Worm (Caenorhabditis elegans): ENCODE data around the gene tin-10.

tin-10 gene

DNA sequence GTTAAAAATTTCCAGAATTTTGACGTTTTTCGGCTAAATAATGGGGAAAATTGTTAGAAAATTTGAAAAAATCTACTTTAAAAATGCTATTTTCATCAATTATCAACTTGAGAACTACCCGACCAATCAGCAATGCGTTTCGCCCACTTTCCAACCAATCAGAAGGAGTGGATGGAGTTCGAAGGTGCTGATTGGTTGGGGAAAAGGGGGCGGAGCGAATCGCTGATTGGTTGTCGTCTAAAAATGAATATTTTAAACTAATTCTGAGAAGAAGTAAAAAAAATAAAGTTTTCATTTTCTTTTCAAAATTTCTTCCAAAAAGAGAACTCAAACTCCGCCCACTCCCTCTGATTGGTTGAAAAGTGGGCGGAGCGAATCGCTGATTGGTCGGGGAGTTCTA, 12.4 kb downstream of the tin-10 start:
- TF ChIP-seq lin-11 (tag; optimal IDR thresholded peaks at IDR 0.05) (no peak), lsy-2 (tag; optimal IDR thresholded peaks at IDR 0.05) (no peak), aly-2 (tag; optimal IDR thresholded peaks at IDR 0.05) (no peak), mab-5 (tag; optimal IDR thresholded peaks at IDR 0.05) (no peak), ztf-4 (tag; optimal IDR thresholded peaks at IDR 0.05) (no peak), sma-3 (GFP tag; optimal IDR thresholded peaks at IDR 0.05) (no peak), nhr-12 (tag; optimal IDR thresholded peaks at IDR 0.05) (no peak), nhr-129 (tag; optimal IDR thresholded peaks at IDR 0.05) (no peak), zag-1 (tag; optimal IDR thresholded peaks at IDR 0.05) (no peak), lin-13 (GFP tag; optimal IDR thresholded peaks at IDR 0.05) (no peak), C34F6.9 (tag; optimal IDR thresholded peaks at IDR 0.05) (no peak), unc-55 (GFP tag; optimal IDR thresholded peaks at IDR 0.05) (no peak), nhr-77 (tag; optimal IDR thresholded peaks at IDR 0.05) (no peak), peb-1 (tag; optimal IDR thresholded peaks at IDR 0.05) (no peak), ama-1 (optimal IDR thresholded peaks at IDR 0.05) (no peak), gmeb-1 (tag; optimal IDR thresholded peaks at IDR 0.05) (no peak)

DNA sequence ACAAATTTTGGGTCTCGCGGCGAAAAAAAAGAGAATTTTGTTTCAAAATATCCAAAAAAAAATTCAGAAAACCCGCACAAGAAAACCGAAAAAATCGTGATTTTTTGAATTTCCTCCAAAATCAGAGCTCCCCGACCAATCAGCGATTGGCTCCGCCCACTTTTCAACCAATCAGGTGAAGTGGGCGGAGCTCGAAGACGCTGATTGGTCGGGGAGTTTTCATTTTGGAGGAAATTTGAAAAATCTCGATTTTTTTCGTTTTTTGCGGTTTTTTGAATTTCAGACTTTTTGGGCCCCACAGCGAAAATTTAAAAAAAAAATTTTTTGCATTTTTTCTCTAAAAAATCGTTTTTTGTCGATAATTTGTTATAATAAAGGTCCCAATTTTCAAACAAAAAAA, 13.1 kb downstream of the tin-10 start:
- TF ChIP-seq nhr-25 (tag; optimal IDR thresholded peaks at IDR 0.05) (no peak), mdl-1 (tag; optimal IDR thresholded peaks at IDR 0.05) (no peak), ztf-4 (tag; optimal IDR thresholded peaks at IDR 0.05) (no peak), blmp-1 (tag; optimal IDR thresholded peaks at IDR 0.05; ENCODE audit: insufficient read depth) (no peak), lin-39 (tag; optimal IDR thresholded peaks at IDR 0.05) (no peak), snpc-4 (tag; optimal IDR thresholded peaks at IDR 0.05) (no peak), aly-2 (tag; optimal IDR thresholded peaks at IDR 0.05) (no peak), nhr-10 (tag; optimal IDR thresholded peaks at IDR 0.05) (no peak), nhr-23 (tag; optimal IDR thresholded peaks at IDR 0.05) (no peak)

DNA sequence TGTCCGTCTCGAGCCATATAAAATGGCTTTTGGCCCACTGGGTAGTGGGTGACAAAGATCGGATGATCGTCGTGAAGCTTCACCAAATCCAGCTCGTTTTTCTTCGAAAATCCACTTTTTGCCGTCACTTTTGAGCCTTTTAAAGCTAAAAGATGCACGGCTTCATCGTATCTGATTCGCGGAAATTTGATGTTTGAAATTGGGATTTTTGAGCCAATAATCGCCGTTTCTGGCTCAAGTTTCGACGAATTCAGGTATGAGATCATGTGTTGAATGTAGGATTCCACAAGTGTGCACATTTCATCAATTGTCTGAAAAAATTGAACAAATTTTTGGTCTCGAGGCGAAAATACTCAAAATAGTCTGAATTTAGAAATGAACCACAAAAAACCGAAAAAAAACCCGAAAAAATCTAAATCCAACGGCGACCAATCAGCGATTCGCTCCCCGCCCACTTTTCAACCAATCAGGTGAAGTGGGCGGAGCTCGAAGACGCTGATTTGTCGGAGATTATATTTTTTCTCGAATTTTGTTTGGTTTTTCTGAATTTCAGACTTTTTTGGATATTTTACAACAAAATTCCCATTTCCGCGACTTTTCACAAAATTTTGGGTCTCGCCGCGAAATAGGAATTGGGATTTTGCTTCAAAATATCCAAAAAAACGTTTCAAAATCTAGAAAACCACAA, 13.8 kb downstream of the tin-10 start:
- TF ChIP-seq mdl-1 (tag; optimal IDR thresholded peaks at IDR 0.05) (no peak), skn-1 (tag; optimal IDR thresholded peaks at IDR 0.05) (no peak), unc-55 (GFP tag; optimal IDR thresholded peaks at IDR 0.05) (no peak)

DNA sequence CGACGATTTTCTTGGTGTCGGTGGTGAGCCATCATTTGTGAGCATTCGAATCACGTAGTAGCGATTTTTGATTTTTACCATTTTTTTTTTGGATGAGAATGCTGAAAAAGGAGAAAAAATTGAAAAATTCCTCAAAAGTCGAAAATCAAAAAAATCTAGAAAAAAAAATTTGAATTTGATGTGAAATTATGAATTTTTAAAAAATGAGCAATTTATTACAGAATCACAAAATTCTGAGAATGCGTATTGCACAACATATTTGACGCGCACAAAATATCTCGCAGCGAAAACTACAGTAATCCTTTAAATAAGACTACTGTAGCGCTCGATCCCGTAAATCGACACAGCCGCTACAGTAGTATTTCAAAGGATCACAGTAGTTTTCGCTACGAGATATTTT, 15.4 kb downstream of the tin-10 start, which contains the start of gene popl-5:
Gene popl-5 (minus strand): TSS at position 101 of the 400 bp plus-strand sequence.
- TF ChIP-seq crh-2 (tag; optimal IDR thresholded peaks at IDR 0.05) (no peak), nhr-77 (tag; optimal IDR thresholded peaks at IDR 0.05) (no peak), nhr-21 (tag; optimal IDR thresholded peaks at IDR 0.05) (no peak), peb-1 (tag; optimal IDR thresholded peaks at IDR 0.05) (no peak), lsy-2 (tag; optimal IDR thresholded peaks at IDR 0.05) (no peak), F13H6.1 (tag; optimal IDR thresholded peaks at IDR 0.05) (no peak), nhr-23 (tag; optimal IDR thresholded peaks at IDR 0.05) (no peak), nhr-25 (tag; optimal IDR thresholded peaks at IDR 0.05) (no peak), C34F6.9 (tag; optimal IDR thresholded peaks at IDR 0.05) (no peak)

DNA sequence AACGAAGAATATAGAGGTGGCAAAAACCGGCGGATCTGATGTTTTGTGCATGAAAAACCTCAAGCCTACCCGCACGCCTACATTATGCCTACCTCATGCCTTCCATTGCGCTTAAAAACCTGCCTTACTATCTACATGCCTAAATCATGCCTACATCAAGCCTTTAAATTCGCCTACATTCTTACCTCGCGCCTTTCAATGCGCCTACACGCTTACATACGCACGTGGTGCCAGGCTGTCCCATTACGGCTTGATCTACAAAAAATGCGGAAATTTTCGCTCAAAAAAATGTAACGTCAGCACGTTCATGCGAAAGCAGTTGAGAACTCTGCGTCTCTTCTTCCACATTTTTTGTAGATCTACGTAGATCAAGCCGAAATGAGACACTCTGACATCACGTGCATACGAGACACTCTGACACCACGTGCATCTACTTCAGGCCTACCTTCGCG, 18.5 kb downstream of the tin-10 start, which contains the start of gene fbxa-220:
Gene fbxa-220 (minus strand): TSS at position 51 of the 452 bp plus-strand sequence.
- TF ChIP-seq ZK546.5 (tag; optimal IDR thresholded peaks at IDR 0.05) (no peak), alr-1 (tag; optimal IDR thresholded peaks at IDR 0.05) (no peak), peb-1 (tag; optimal IDR thresholded peaks at IDR 0.05) (no peak), sma-9 (GFP tag; optimal IDR thresholded peaks at IDR 0.05) (no peak), sma-9 (tag; optimal IDR thresholded peaks at IDR 0.05) (no peak), unc-55 (GFP tag; optimal IDR thresholded peaks at IDR 0.05) (no peak), unc-39 (tag; optimal IDR thresholded peaks at IDR 0.05) (no peak), gmeb-1 (tag; optimal IDR thresholded peaks at IDR 0.05) (no peak), nhr-77 (tag; optimal IDR thresholded peaks at IDR 0.05) (no peak), sem-4 (tag; optimal IDR thresholded peaks at IDR 0.05) (no peak)

Data from whole organism, L2 larva.